Fruit fly (Drosophila melanogaster): Measurements from ENCODE around the gene Ugt303A1.

Gene Ugt303A1

dm6 chr3R:11216156-11216630 lies 40.9 kb downstream of the Ugt303A1 start, which contains the start of the genes RpS25 and CG4820 (continued):
- TF ChIP-seq Usf (GFP tag; optimal IDR thresholded peaks at IDR 0.05) (peak; percentile 80), CG15011 (GFP tag; optimal IDR thresholded peaks at IDR 0.05) (peak; percentile 91), Xrp1 (GFP tag; IDR thresholded peaks at IDR 0.05) (peak; percentile 48; the same call in 1 of the 2 replicates), Oli (tag; optimal IDR thresholded peaks at IDR 0.05) (peak; percentile 82), klu (GFP tag; IDR thresholded peaks at IDR 0.05) (peak; percentile 59), esg (GFP tag; conservative IDR thresholded peaks at IDR 0.05) (peak; percentile 29; the same call in 1 of the 2 replicates), B-H2 (GFP tag; optimal IDR thresholded peaks at IDR 0.05) (peak; percentile 94), sens (GFP tag) (peak; percentile 98), CG8765 (GFP tag; IDR thresholded peaks at IDR 0.05) (no peak), dan (GFP tag; IDR thresholded peaks at IDR 0.05) (no peak), ash1 (GFP tag; optimal IDR thresholded peaks at IDR 0.05) (peak; percentile 93), tin (GFP tag; optimal IDR thresholded peaks at IDR 0.05) (peak; percentile 84), Ssrp (tag; optimal IDR thresholded peaks at IDR 0.05) (peak; percentile 81), scrt (GFP tag; optimal IDR thresholded peaks at IDR 0.05) (peak; percentile 87), CG2202 (tag; optimal IDR thresholded peaks at IDR 0.05) (peak; percentile 85), nmo (GFP tag; optimal IDR thresholded peaks at IDR 0.05) (peak; percentile 93), CG4360 (GFP tag; IDR thresholded peaks at IDR 0.05) (0 out of 2 replicates have a peak, but pooled peaks have one; percentile 37), CG13287 (GFP tag; IDR thresholded peaks at IDR 0.05; ENCODE audit: partially characterized antibody) (peak; percentile 91)

- TF ChIP-seq Kr (GFP tag; optimal IDR thresholded peaks at IDR 0.05) (no peak), cato (GFP tag; optimal IDR thresholded peaks at IDR 0.05; ENCODE audit: borderline replicate concordance) (no peak), otp (GFP tag; IDR thresholded peaks at IDR 0.05) (no peak), CG7372 (GFP tag; IDR thresholded peaks at IDR 0.05) (no peak), Hmr (GFP tag; optimal IDR thresholded peaks at IDR 0.05) (peak; percentile 31), CG15696 (tag; optimal IDR thresholded peaks at IDR 0.05) (no peak), HLH3B (GFP tag; IDR thresholded peaks at IDR 0.05) (no peak), CG14050 (GFP tag; IDR thresholded peaks at IDR 0.05) (no peak), ara (GFP tag; IDR thresholded peaks at IDR 0.05) (no peak), D19B (GFP tag; optimal IDR thresholded peaks at IDR 0.05) (no peak), CG1792 (GFP tag; optimal IDR thresholded peaks at IDR 0.05) (no peak), mirr (GFP tag; optimal IDR thresholded peaks at IDR 0.05) (no peak), usp (GFP tag; optimal IDR thresholded peaks at IDR 0.05) (no peak), B-H1 (GFP tag; IDR thresholded peaks at IDR 0.05) (no peak), CG7357 (GFP tag; IDR thresholded peaks at IDR 0.05) (no peak; the same call in 2 of the 3 replicates), D19A (tag; optimal IDR thresholded peaks at IDR 0.05) (peak; percentile 3), h (optimal IDR thresholded peaks at IDR 0.05) (no peak), bcd (GFP tag; optimal IDR thresholded peaks at IDR 0.05) (no peak), CG32767 (GFP tag; IDR thresholded peaks at IDR 0.05) (no peak), CG10267 (tag; optimal IDR thresholded peaks at IDR 0.05) (peak; percentile 9), sd (tag; optimal IDR thresholded peaks at IDR 0.05) (peak; percentile 68), bbx (GFP tag; IDR thresholded peaks at IDR 0.05; ENCODE audit: partially characterized antibody) (no peak), dmrt11E (tag; optimal IDR thresholded peaks at IDR 0.05) (no peak), Trl (optimal IDR thresholded peaks at IDR 0.05) (no peak), Trl (GFP tag; optimal IDR thresholded peaks at IDR 0.05) (no peak), CG3407 (GFP tag; optimal IDR thresholded peaks at IDR 0.05) (no peak), CG2678 (tag; optimal IDR thresholded peaks at IDR 0.05) (no peak), CG17385 (GFP tag; optimal IDR thresholded peaks at IDR 0.05) (no peak), CG15601 (tag; optimal IDR thresholded peaks at IDR 0.05) (no peak), sim (GFP tag; IDR thresholded peaks at IDR 0.05) (no peak), grn (GFP tag; optimal IDR thresholded peaks at IDR 0.05) (no peak), CG16779 (GFP tag; IDR thresholded peaks at IDR 0.05) (no peak), CG1602 (GFP tag; optimal IDR thresholded peaks at IDR 0.05) (no peak), ftz-f1 (GFP tag; optimal IDR thresholded peaks at IDR 0.05) (peak; percentile 77), ash1 (GFP tag; optimal IDR thresholded peaks at IDR 0.05) (no peak)
These were observed 44.6 kb downstream of the Ugt303A1 start, which contains the start of gene CG6689 for dm6 chr3R:11219883-11220282. CG6689 (minus strand) TSS chr3R:11220064.
